Worm (Caenorhabditis elegans) whole organism, L4 larva: Measurements from ENCODE around the gene C56C10.9.
A peak's percentile ranks its signal among the peaks of the same experiment; 100 is the strongest.

ENCODE experiments used
- F10B5.3 ChIP-seq: sonication (generic microtip); optimal IDR thresholded peaks from 2 replicates; lab custom pipeline; 2016; ENCODE audit warnings: mild to moderate bottlenecking, missing genetic modification characterization, missing compliant biosample characterization
- F26F4.8 ChIP-seq: fragments of 200-800 bp; sonication (Bioruptor generic); conservative IDR thresholded peaks from 2 replicates; pipeline ENCODE4 v1.3.6; 2022; ENCODE audit warnings: missing genetic modification characterization, missing compliant biosample characterization
- F44E2.7 ChIP-seq: fragments of 200-800 bp; sonication (Bioruptor generic); IDR thresholded peaks from 2 replicates; pipeline ENCODE4 v2.1.2; 2022; ENCODE audit warnings: missing genetic modification characterization, missing compliant biosample characterization
- T26A8.4 ChIP-seq: fragments of 200-800 bp; sonication (Bioruptor generic); IDR thresholded peaks from 2 replicates; pipeline ENCODE4 v1.3.6; 2022; ENCODE audit warnings: missing genetic modification characterization, missing compliant biosample characterization
- Y5F2A.4 ChIP-seq: fragments of 200-800 bp; sonication (Bioruptor generic); optimal IDR thresholded peaks from 2 replicates; lab custom pipeline; 2018; ENCODE audit warnings: mild to moderate bottlenecking, missing genetic modification characterization, missing compliant biosample characterization
- ZK337.2 ChIP-seq: fragments of 200-800 bp; sonication (Bioruptor generic); IDR thresholded peaks from 2 replicates; pipeline ENCODE4 v1.3.6; 2022; ENCODE audit warnings: missing genetic modification reagents, missing genetic modification characterization, missing compliant biosample characterization
- aha-1 ChIP-seq: fragments of 150-350 bp; peaks from one replicate; lab custom pipeline; 2014; ENCODE audit warnings: missing biosample characterization, missing genetic modification characterization
- aly-2 ChIP-seq: sonication (generic microtip); optimal IDR thresholded peaks from 2 replicates; lab custom pipeline; 2018; ENCODE audit warnings: missing biosample characterization, missing genetic modification characterization
- ama-1 ChIP-seq: fragments of 150-350 bp; optimal IDR thresholded peaks from 2 replicates; lab custom pipeline; 2014; ENCODE audit warnings: inconsistent platforms, mixed read lengths
- attf-4 ChIP-seq: sonication (generic microtip); optimal IDR thresholded peaks from 3 replicates; lab custom pipeline; 2017; ENCODE audit warnings: missing biosample characterization, missing genetic modification characterization
- ceh-62 ChIP-seq: sonication (generic microtip); optimal IDR thresholded peaks from 2 replicates; lab custom pipeline; 2017; ENCODE audit warnings: missing biosample characterization, missing genetic modification characterization
- ces-1 ChIP-seq: fragments of 150-350 bp; sonication (generic microtip); optimal IDR thresholded peaks from 4 replicates; lab custom pipeline; 2014; ENCODE audit warnings: missing biosample characterization, missing genetic modification reagents, missing genetic modification characterization
- ctbp-1 ChIP-seq: fragments of 200-800 bp; sonication (Bioruptor generic); IDR thresholded peaks from 2 replicates; pipeline ENCODE4 v1.3.6; 2022; ENCODE audit warnings: missing genetic modification reagents, missing genetic modification characterization, missing compliant biosample characterization
- daf-16 ChIP-seq, 3 experiments: sonication (generic microtip); optimal IDR thresholded peaks; 2 replicates each; lab custom pipeline; 2016 to 2017; ENCODE audit warnings: missing genetic modification characterization in 3 of 3, missing genetic modification reagents in 3 of 3, mild to moderate bottlenecking in 2 of 3, missing compliant biosample characterization in 2 of 3, missing biosample characterization in 1 of 3, moderate library complexity in 1 of 3
- daf-19 ChIP-seq: fragments of 200-800 bp; sonication (Bioruptor generic); conservative IDR thresholded peaks from 2 replicates; pipeline ENCODE4 v1.3.6; 2022; ENCODE audit warnings: missing genetic modification characterization, missing compliant biosample characterization
- dve-1 ChIP-seq: sonication (generic microtip); optimal IDR thresholded peaks from 2 replicates; lab custom pipeline; 2017; ENCODE audit warnings: antibody characterized with exemption, mild to moderate bottlenecking, missing genetic modification characterization, missing compliant biosample characterization; ENCODE audit not compliant: insufficient read depth
- fkh-10 ChIP-seq: fragments of 150-350 bp; optimal IDR thresholded peaks from 2 replicates; lab custom pipeline; 2014; ENCODE audit warnings: missing biosample characterization, missing genetic modification reagents, missing genetic modification characterization
- fos-1 ChIP-seq: fragments of 150-350 bp; optimal IDR thresholded peaks from 2 replicates; lab custom pipeline; 2014; ENCODE audit warnings: missing biosample characterization, missing genetic modification characterization
- gei-8 ChIP-seq: fragments of 200-800 bp; sonication (Bioruptor generic); optimal IDR thresholded peaks from 2 replicates; lab custom pipeline; 2018; ENCODE audit warnings: mild to moderate bottlenecking, missing genetic modification characterization, missing compliant biosample characterization
- hlh-11 ChIP-seq: fragments of 200-800 bp; sonication (Bioruptor generic); optimal IDR thresholded peaks from 2 replicates; lab custom pipeline; 2018; ENCODE audit warnings: mild to moderate bottlenecking, missing genetic modification characterization, missing compliant biosample characterization
- lin-13 ChIP-seq: fragments of 150-350 bp; optimal IDR thresholded peaks from 2 replicates; lab custom pipeline; 2014; ENCODE audit warnings: missing biosample characterization, missing genetic modification reagents, missing genetic modification characterization
- lin-29 ChIP-seq: fragments of 200-800 bp; sonication (Bioruptor generic); IDR thresholded peaks from 2 replicates; pipeline ENCODE4 v1.3.6; 2022; ENCODE audit warnings: missing genetic modification reagents, missing genetic modification characterization, missing compliant biosample characterization
- lir-3 ChIP-seq: sonication (generic microtip); optimal IDR thresholded peaks from 2 replicates; lab custom pipeline; 2016; ENCODE audit warnings: mild to moderate bottlenecking, missing genetic modification characterization, missing compliant biosample characterization
- madf-9 ChIP-seq: fragments of 200-800 bp; sonication (Bioruptor generic); conservative IDR thresholded peaks from 2 replicates; pipeline ENCODE4 v1.3.6; 2022; ENCODE audit warnings: missing genetic modification reagents, missing genetic modification characterization, missing compliant biosample characterization
- mdl-1 ChIP-seq, 2 experiments: fragments of 150-350 bp in 1 of 2; sonication (generic microtip) in 1 of 2; optimal IDR thresholded peaks; 2 replicates each; lab custom pipeline; 2014 to 2017; ENCODE audit warnings: missing biosample characterization in 2 of 2, missing genetic modification characterization in 2 of 2
- mdt-29 ChIP-seq: fragments of 200-800 bp; sonication (Bioruptor generic); IDR thresholded peaks from 2 replicates; pipeline ENCODE4 v1.3.6; 2022; ENCODE audit warnings: missing genetic modification reagents, missing genetic modification characterization, missing compliant biosample characterization
- mep-1 ChIP-seq: fragments of 150-350 bp; sonication (generic microtip); optimal IDR thresholded peaks from 3 replicates; lab custom pipeline; 2014; ENCODE audit warnings: missing biosample characterization, missing genetic modification characterization
- nhr-10 ChIP-seq: fragments of 150-350 bp; optimal IDR thresholded peaks from 2 replicates; lab custom pipeline; 2014; ENCODE audit warnings: missing biosample characterization, missing genetic modification characterization
- nhr-11 ChIP-seq: fragments of 150-350 bp; optimal IDR thresholded peaks from 2 replicates; lab custom pipeline; 2014; ENCODE audit warnings: missing biosample characterization, missing genetic modification characterization
- nhr-76 ChIP-seq: fragments of 150-350 bp; optimal IDR thresholded peaks from 2 replicates; lab custom pipeline; 2014; ENCODE audit warnings: missing biosample characterization, missing genetic modification characterization
- pha-4 ChIP-seq, 2 experiments: fragments of 150-350 bp in 1 of 2; fragments of 200-800 bp in 1 of 2; sonication (Bioruptor generic) in 1 of 2; IDR thresholded peaks in 1 of 2; optimal IDR thresholded peaks in 1 of 2; 2 replicates each; pipeline versions ENCODE4 v1.3.6 to Lab custom; 2014 to 2022; ENCODE audit warnings: missing genetic modification characterization in 2 of 2, missing genetic modification reagents in 2 of 2, missing biosample characterization in 1 of 2, missing compliant biosample characterization in 1 of 2
- php-3 ChIP-seq: fragments of 200-800 bp; sonication (Bioruptor generic); IDR thresholded peaks from 2 replicates; pipeline ENCODE4 v1.3.6; 2022; ENCODE audit warnings: missing genetic modification reagents, missing genetic modification characterization, missing compliant biosample characterization
- pqm-1 ChIP-seq: sonication (generic microtip); optimal IDR thresholded peaks from 2 replicates; lab custom pipeline; 2017; ENCODE audit warnings: missing biosample characterization, missing genetic modification characterization
- rbr-2 ChIP-seq: sonication (generic microtip); optimal IDR thresholded peaks from 2 replicates; lab custom pipeline; 2016; ENCODE audit warnings: missing genotype, missing genetic modification characterization, missing compliant biosample characterization
- snpc-4 ChIP-seq: fragments of 150-350 bp; optimal IDR thresholded peaks from 2 replicates; lab custom pipeline; 2014; ENCODE audit warnings: missing biosample characterization, missing genetic modification characterization
- unc-130 ChIP-seq: sonication (generic microtip); optimal IDR thresholded peaks from 2 replicates; lab custom pipeline; 2016; ENCODE audit warnings: missing genetic modification reagents, missing genetic modification characterization, missing compliant biosample characterization
- unc-39 ChIP-seq: sonication (generic microtip); optimal IDR thresholded peaks from 2 replicates; lab custom pipeline; 2017; ENCODE audit warnings: missing biosample characterization, missing genetic modification characterization
- unc-62 ChIP-seq, 3 experiments: fragments of 150-350 bp in 1 of 3; sonication (generic microtip); optimal IDR thresholded peaks in 2 of 3; peaks in 1 of 3; 1 replicate in 1 of 3; 2 replicates in 2 of 3; lab custom pipeline; 2014 to 2017; ENCODE audit warnings: missing biosample characterization in 3 of 3, missing genetic modification characterization in 3 of 3, missing genetic modification reagents in 3 of 3, missing genotype in 1 of 3
- zag-1 ChIP-seq: fragments of 150-350 bp; optimal IDR thresholded peaks from 2 replicates; lab custom pipeline; 2014; ENCODE audit warnings: missing biosample characterization, missing genetic modification characterization
- zfp-3 ChIP-seq: fragments of 200-800 bp; sonication (Bioruptor generic); conservative IDR thresholded peaks from 2 replicates; pipeline ENCODE4 v1.3.6; 2022; ENCODE audit warnings: missing genetic modification reagents, missing genetic modification characterization, missing compliant biosample characterization
- zip-2 ChIP-seq: fragments of 150-350 bp; optimal IDR thresholded peaks from 2 replicates; lab custom pipeline; 2014; ENCODE audit warnings: missing biosample characterization, missing genetic modification characterization

The C56C10.9 gene

DNA sequence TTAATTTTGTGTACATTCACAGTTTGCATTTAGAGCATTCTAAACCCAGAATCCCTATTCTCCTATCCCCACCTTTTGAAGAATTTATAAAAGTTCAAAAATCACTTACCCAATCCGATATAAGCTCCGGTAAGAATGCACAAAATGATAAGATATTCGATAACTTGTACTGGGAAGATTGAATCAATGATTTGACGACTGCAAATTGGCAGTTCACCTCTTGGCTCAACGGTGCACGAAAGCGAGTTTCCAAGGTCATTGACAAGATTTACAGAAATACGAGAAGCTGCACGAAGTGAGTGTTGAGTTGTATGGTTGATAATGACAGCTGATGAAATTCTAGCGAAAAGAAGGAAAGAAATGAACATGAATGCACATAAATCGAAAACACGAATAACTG, 31.9 kb downstream of the C56C10.9 start:
- TF ChIP-seq unc-62 (GFP tag; optimal IDR thresholded peaks at IDR 0.05 in 1 of 2; lab: Kevin White, UChicago) = peak in 1 of 2 experiments; percentile 67
- no peak for TF ChIP-seq unc-62 (tag; optimal IDR thresholded peaks at IDR 0.05; lab: Kevin White, UChicago)
- TF ChIP-seq hlh-11 (tag; lab: Kevin White, UChicago) = no peak
- peak; percentile 74 for TF ChIP-seq aha-1 (tag; lab: Kevin White, UChicago)

DNA sequence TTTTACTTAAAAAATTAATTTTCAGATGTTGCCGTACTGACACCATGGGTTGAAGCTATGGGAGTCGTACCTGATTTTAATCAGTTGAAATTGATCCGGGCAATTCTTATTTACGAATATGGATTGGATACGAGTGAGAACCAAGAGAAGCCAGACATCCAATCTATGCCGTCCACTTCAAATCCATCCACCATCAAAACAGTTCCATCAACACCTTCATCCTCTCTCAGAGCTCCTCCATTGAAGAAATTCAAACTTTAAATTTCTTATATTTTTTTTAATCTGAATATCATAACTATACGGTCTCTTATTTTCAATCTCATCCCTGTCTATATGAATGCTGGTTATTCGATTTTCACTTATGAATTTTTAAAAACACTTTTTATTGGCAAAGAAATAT, 33.3 kb downstream of the C56C10.9 start:
- TF ChIP-seq zfp-3 (GFP tag; lab: Robert Waterston, UW) = 0 out of 2 replicates have a peak, but pooled peaks have one; percentile 15
- TF ChIP-seq F26F4.8 = no peak
- peak in 1 of 2 experiments; percentile 23 for TF ChIP-seq daf-16 (GFP tag; optimal IDR thresholded peaks at IDR 0.05; lab: Kevin White, UChicago)
- no peak for TF ChIP-seq daf-16 (tag; optimal IDR thresholded peaks at IDR 0.05; lab: Kevin White, UChicago)

DNA sequence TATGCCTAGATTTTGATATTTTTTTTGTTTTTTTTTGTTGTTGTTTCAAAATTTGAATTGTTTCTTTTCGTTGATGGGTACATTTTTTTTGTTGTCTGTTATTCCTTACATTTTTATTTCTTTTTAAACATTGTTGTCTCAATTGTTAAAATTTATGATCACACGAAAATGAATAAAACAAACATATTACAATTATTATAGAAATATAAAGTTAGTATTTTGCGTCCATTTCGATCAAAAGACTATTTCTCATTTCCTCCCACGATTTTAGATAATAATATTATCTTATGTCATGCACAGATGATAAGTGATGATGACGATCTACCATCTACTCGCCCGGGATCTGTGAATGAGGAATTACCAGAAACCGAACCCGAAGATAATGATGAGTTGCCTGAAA, 37.5 kb downstream of the C56C10.9 start, which contains the start of gene wrn-1:
wrn-1 (plus strand) TSS at position 301 of the 400 bp plus-strand sequence.
- TF ChIP-seq ces-1 (GFP tag; lab: Kevin White, UChicago) = no peak
- TF ChIP-seq F44E2.7 (GFP tag; lab: Robert Waterston, UW) = no peak
- no peak for TF ChIP-seq madf-9 (GFP tag; lab: Robert Waterston, UW)
- no peak for TF ChIP-seq ctbp-1 (GFP tag; lab: Robert Waterston, UW)
- no peak for TF ChIP-seq php-3 (GFP tag; lab: Robert Waterston, UW)
- TF ChIP-seq lin-13 = no peak
- no peak for TF ChIP-seq nhr-76
- TF ChIP-seq mep-1 (tag; lab: Kevin White, UChicago) = no peak
- no peak for TF ChIP-seq nhr-11
- TF ChIP-seq pqm-1 (tag; lab: Kevin White, UChicago) = no peak
- TF ChIP-seq daf-19 (GFP tag; lab: Robert Waterston, UW) = no peak
- no peak for TF ChIP-seq fos-1 (tag; lab: Kevin White, UChicago)
- TF ChIP-seq dve-1 (tag; lab: Kevin White, UChicago) = no peak
- no peak for TF ChIP-seq ama-1 (lab: Kevin White, UChicago)
- TF ChIP-seq T26A8.4 (GFP tag; lab: Robert Waterston, UW) = no peak
- TF ChIP-seq lir-3 (tag; lab: Kevin White, UChicago) = no peak
- TF ChIP-seq zip-2 = no peak
- no peak for TF ChIP-seq attf-4 (tag; lab: Kevin White, UChicago)
- no peak for TF ChIP-seq aha-1 (tag; lab: Kevin White, UChicago)
- TF ChIP-seq, all 104 proteins: peak for 0

DNA sequence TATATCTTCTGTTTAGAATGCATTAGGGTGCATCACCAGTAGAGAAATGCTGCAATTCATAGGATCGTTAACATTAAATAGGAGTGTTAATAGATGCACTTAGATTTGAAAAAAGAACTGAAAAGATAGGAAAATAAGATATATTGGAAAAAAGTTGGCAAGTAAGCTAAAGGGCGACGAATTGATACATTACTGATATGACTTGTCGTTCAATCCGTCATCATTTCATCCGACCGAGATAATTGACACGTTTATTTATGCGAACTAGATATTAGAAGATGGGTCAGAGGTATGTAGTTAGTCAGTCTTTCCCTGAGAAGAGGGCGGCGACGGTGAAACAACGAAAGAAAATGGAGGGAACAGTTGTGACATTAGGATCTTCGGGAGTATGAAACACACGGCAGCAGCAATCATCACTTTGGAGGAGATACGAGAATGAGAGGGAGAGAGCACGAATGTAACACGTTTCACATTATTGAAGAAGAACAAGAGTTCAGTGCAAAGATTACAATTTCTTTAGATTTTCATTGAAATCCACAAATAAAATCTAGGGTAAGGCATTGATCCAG, 47.2 kb downstream of the C56C10.9 start, which contains the start of gene lron-15:
lron-15 (minus strand) TSS at position 51 of the 569 bp plus-strand sequence.
- TF ChIP-seq mdl-1 (tag; optimal IDR thresholded peaks at IDR 0.05; lab: Kevin White, UChicago) (no peak), ZK337.2 (GFP tag; lab: Robert Waterston, UW) (no peak), fkh-10 (GFP tag; lab: Kevin White, UChicago) (no peak), unc-39 (tag; lab: Kevin White, UChicago) (no peak), ceh-62 (tag; lab: Kevin White, UChicago) (no peak), snpc-4 (tag; lab: Kevin White, UChicago) (no peak), F10B5.3 (tag; lab: Kevin White, UChicago) (no peak), lin-29 (no peak), pha-4 (GFP tag; IDR thresholded peaks at IDR 0.05; lab: Robert Waterston, UW) (no peak), pha-4 (tag; optimal IDR thresholded peaks at IDR 0.05; lab: Kevin White, UChicago) (no peak), zag-1 (tag; lab: Kevin White, UChicago) (no peak), daf-16 (GFP tag; optimal IDR thresholded peaks at IDR 0.05; lab: Kevin White, UChicago) (no peak), daf-16 (tag; optimal IDR thresholded peaks at IDR 0.05; lab: Kevin White, UChicago) (no peak), aly-2 (no peak), Y5F2A.4 (GFP tag; lab: Kevin White, UChicago) (no peak), ama-1 (lab: Kevin White, UChicago) (no peak), mdt-29 (GFP tag; lab: Robert Waterston, UW) (no peak), rbr-2 (no peak), gei-8 (GFP tag; lab: Kevin White, UChicago) (no peak), nhr-10 (no peak), pqm-1 (tag; lab: Kevin White, UChicago) (no peak), unc-130 (GFP tag; lab: Kevin White, UChicago) (no peak)
